Fruit fly (Drosophila melanogaster): ENCODE data around the gene strat.

Gene strat

dm6 chr2L:8300220-8301167 is 19.6 kb upstream of the strat start, which contains the start of gene Btk (continued):
- peak; percentile 28 for TF ChIP-seq trem (tag; optimal IDR thresholded peaks at IDR 0.05)
- TF ChIP-seq pan (optimal IDR thresholded peaks at IDR 0.05), result no peak
- TF ChIP-seq pan (GFP tag; optimal IDR thresholded peaks at IDR 0.05 in 1 of 2, IDR thresholded peaks at IDR 0.05 in 1 of 2), result no peak
- TF ChIP-seq CG4820 (GFP tag; optimal IDR thresholded peaks at IDR 0.05), result no peak
- TF ChIP-seq wek (GFP tag; optimal IDR thresholded peaks at IDR 0.05), result no peak
- TF ChIP-seq Adf1 (GFP tag; IDR thresholded peaks at IDR 0.05), result no peak
- TF ChIP-seq CG12659 (GFP tag; optimal IDR thresholded peaks at IDR 0.05), result peak; percentile 35
- TF ChIP-seq Lhr (GFP tag; optimal IDR thresholded peaks at IDR 0.05), result peak; percentile 30
- no peak for TF ChIP-seq CG5245 (GFP tag; optimal IDR thresholded peaks at IDR 0.05)
- TF ChIP-seq Gsc (GFP tag; IDR thresholded peaks at IDR 0.05), result no peak
- TF ChIP-seq seq (GFP tag; IDR thresholded peaks at IDR 0.05), result no peak
- TF ChIP-seq gsb (GFP tag; IDR thresholded peaks at IDR 0.05), result no peak
- no peak for TF ChIP-seq nau (GFP tag; optimal IDR thresholded peaks at IDR 0.05)
- no peak for TF ChIP-seq cas (GFP tag; IDR thresholded peaks at IDR 0.05)
- no peak for TF ChIP-seq CG12104 (GFP tag; optimal IDR thresholded peaks at IDR 0.05)
- no peak for TF ChIP-seq CG4282 (GFP tag; optimal IDR thresholded peaks at IDR 0.05)
- TF ChIP-seq Bdp1 (GFP tag; optimal IDR thresholded peaks at IDR 0.05), result no peak
- no peak for TF ChIP-seq cad (GFP tag; optimal IDR thresholded peaks at IDR 0.05)
- no peak for TF ChIP-seq sim (GFP tag; IDR thresholded peaks at IDR 0.05)
- no peak for TF ChIP-seq CG7963 (GFP tag; IDR thresholded peaks at IDR 0.05; ENCODE audit: partially characterized antibody)
- no peak for TF ChIP-seq CG42726 (GFP tag; IDR thresholded peaks at IDR 0.05; ENCODE audit: partially characterized antibody)
- no peak for TF ChIP-seq Gug (GFP tag; IDR thresholded peaks at IDR 0.05)
- no peak for TF ChIP-seq ERR (GFP tag; optimal IDR thresholded peaks at IDR 0.05)
- peak; percentile 80 for TF ChIP-seq Vsx1 (GFP tag; optimal IDR thresholded peaks at IDR 0.05)
- no peak for TF ChIP-seq CG17359 (tag; optimal IDR thresholded peaks at IDR 0.05)
- TF ChIP-seq slp2 (GFP tag; optimal IDR thresholded peaks at IDR 0.05), result no peak
- peak; percentile 8 for TF ChIP-seq CG33213 (GFP tag; optimal IDR thresholded peaks at IDR 0.05)
- no peak for TF ChIP-seq Atf-2 (GFP tag; optimal IDR thresholded peaks at IDR 0.05)
- peak; percentile 90 for TF ChIP-seq E2f2 (GFP tag; IDR thresholded peaks at IDR 0.05)
- TF ChIP-seq CG2199 (GFP tag; IDR thresholded peaks at IDR 0.05), result no peak
- TF ChIP-seq CG2712 (tag; optimal IDR thresholded peaks at IDR 0.05), result no peak
- peak; percentile 56 for TF ChIP-seq kah (GFP tag; optimal IDR thresholded peaks at IDR 0.05)
- TF ChIP-seq Poxn (GFP tag; IDR thresholded peaks at IDR 0.05), result no peak
- peak; percentile 55 for TF ChIP-seq CG3995 (GFP tag; optimal IDR thresholded peaks at IDR 0.05)
- no peak for TF ChIP-seq run (tag; optimal IDR thresholded peaks at IDR 0.05)
- no peak for TF ChIP-seq zf30C (GFP tag; optimal IDR thresholded peaks at IDR 0.05)
- no peak for TF ChIP-seq Neu2 (GFP tag; optimal IDR thresholded peaks at IDR 0.05; ENCODE audit: borderline replicate concordance)
- no peak for TF ChIP-seq NFAT (GFP tag; IDR thresholded peaks at IDR 0.05)
- TF ChIP-seq CG34376 (GFP tag; optimal IDR thresholded peaks at IDR 0.05), result peak; percentile 24
- TF ChIP-seq grn (GFP tag; optimal IDR thresholded peaks at IDR 0.05), result no peak
- TF ChIP-seq Dll (GFP tag; IDR thresholded peaks at IDR 0.05; ENCODE audit: partially characterized antibody), result peak; percentile 53; the same call in 1 of the 4 replicates
- no peak for TF ChIP-seq ranshi (GFP tag; IDR thresholded peaks at IDR 0.05)
- TF ChIP-seq Oaz (GFP tag; IDR thresholded peaks at IDR 0.05), result no peak
- no peak for TF ChIP-seq pfk (GFP tag; optimal IDR thresholded peaks at IDR 0.05)
- TF ChIP-seq sens (GFP tag), result peak; percentile 77
- TF ChIP-seq Nf-YC (tag; optimal IDR thresholded peaks at IDR 0.05), result no peak
- no peak for TF ChIP-seq CG12769 (tag; optimal IDR thresholded peaks at IDR 0.05)
- peak; percentile 16 for TF ChIP-seq nom (GFP tag; optimal IDR thresholded peaks at IDR 0.05)
- no peak for TF ChIP-seq pb (GFP tag; optimal IDR thresholded peaks at IDR 0.05)
- TF ChIP-seq sqz (GFP tag; optimal IDR thresholded peaks at IDR 0.05), result no peak

Data from whole organism, embryonic.